Fruit fly (Drosophila melanogaster) whole organism, adult: ENCODE results near the gene Dpm2.

Source experiments
- CG1620 ChIP-seq: fragments of 200-800 bp; sonication (Bioruptor generic); optimal IDR thresholded peaks from 2 replicates; lab custom pipeline; 2016; ENCODE audit warnings: missing biosample characterization, missing genetic modification characterization
- Mnt ChIP-seq: fragments of 200-800 bp; sonication (Bioruptor generic); optimal IDR thresholded peaks from 2 replicates; lab custom pipeline; 2016; ENCODE audit warnings: missing biosample characterization, mild to moderate bottlenecking, missing genetic modification characterization
- cnc ChIP-seq, 2 experiments: fragments of >200 bp; optimal IDR thresholded peaks; 2 replicates each; lab custom pipeline; 2017
- pad ChIP-seq: fragments of 200-800 bp; sonication (Bioruptor generic); optimal IDR thresholded peaks from 3 replicates; lab custom pipeline; 2017; ENCODE audit warnings: missing biosample characterization, missing genetic modification characterization, mild to moderate bottlenecking, moderate library complexity, missing genetic modification reagents

dm6 chr3L:3325925-3326903 is 6.9 kb downstream of the Dpm2 start, which contains the start of gene Gtpx:
- peak; percentile 26 for TF ChIP-seq Mnt (GFP tag; lab: Kevin White, UChicago)
- TF ChIP-seq cnc (optimal IDR thresholded peaks at IDR 0.05; lab: Kevin White, UChicago), result peak; percentile 80 to 98
- TF ChIP-seq CG1620, result peak; percentile 63
- TF ChIP-seq pad (GFP tag; lab: Kevin White, UChicago), result peak; percentile 35
